Worm (Caenorhabditis elegans): ENCODE data around the gene zig-6.
A peak's percentile ranks its signal among the peaks of the same experiment; 100 is the strongest.

zig-6 gene

ce11 chrX:5165037-5165436 lies 23.8 kb downstream of the zig-6 start, which contains the start of gene mans-3 (continued):
- peak in 1 of 2 experiments; percentile 65 for TF ChIP-seq ztf-11 (tag; optimal IDR thresholded peaks at IDR 0.05)

- TF ChIP-seq nhr-47 (tag; optimal IDR thresholded peaks at IDR 0.05), result peak; percentile 52
- TF ChIP-seq nhr-71 (tag; optimal IDR thresholded peaks at IDR 0.05), result peak; percentile 54
- TF ChIP-seq fkh-8 (tag; optimal IDR thresholded peaks at IDR 0.05), result peak; percentile 48
- TF ChIP-seq Y116A8C.19 (tag; optimal IDR thresholded peaks at IDR 0.05; ENCODE audit: borderline replicate concordance), result no peak
Observed at ce11 chrX:5164054-5164453, 24.8 kb downstream of the zig-6 start.

ce11 chrX:5162755-5163154 lies 26.1 kb downstream of the zig-6 start, which contains the start of gene EGAP5.1:
TSS of gene EGAP5.1 (plus strand) at chrX:5163055.
- TF ChIP-seq unc-86 (tag; optimal IDR thresholded peaks at IDR 0.05) (no peak), tlp-1 (tag; optimal IDR thresholded peaks at IDR 0.05) (no peak), zag-1 (tag; optimal IDR thresholded peaks at IDR 0.05) (no peak), unc-130 (tag; optimal IDR thresholded peaks at IDR 0.05) (no peak), dsc-1 (tag; optimal IDR thresholded peaks at IDR 0.05) (no peak), unc-30 (tag; optimal IDR thresholded peaks at IDR 0.05) (no peak), unc-98 (GFP tag; IDR thresholded peaks at IDR 0.05) (no peak), snu-23 (GFP tag; optimal IDR thresholded peaks at IDR 0.05) (no peak), alr-1 (tag; optimal IDR thresholded peaks at IDR 0.05; ENCODE audit: borderline replicate concordance) (no peak), ceh-90 (tag; optimal IDR thresholded peaks at IDR 0.05) (no peak), nhr-19 (GFP tag; conservative IDR thresholded peaks at IDR 0.05) (no peak), pqm-1 (tag; optimal IDR thresholded peaks at IDR 0.05) (no peak), C04F5.9 (tag; optimal IDR thresholded peaks at IDR 0.05) (no peak), nhr-28 (tag; optimal IDR thresholded peaks at IDR 0.05) (no peak), hlh-4 (tag; optimal IDR thresholded peaks at IDR 0.05) (no peak), efl-1 (optimal IDR thresholded peaks at IDR 0.05) (no peak), efl-1 (GFP tag; optimal IDR thresholded peaks at IDR 0.05 in 1 of 2) (no peak), lin-39 (tag; optimal IDR thresholded peaks at IDR 0.05) (no peak), vab-15 (tag; optimal IDR thresholded peaks at IDR 0.05) (no peak)

- TF ChIP-seq elt-2 (tag; optimal IDR thresholded peaks at IDR 0.05) (peak; percentile 23), nhr-47 (tag; optimal IDR thresholded peaks at IDR 0.05) (no peak), efl-1 (optimal IDR thresholded peaks at IDR 0.05) (no peak), efl-1 (GFP tag; optimal IDR thresholded peaks at IDR 0.05 in 1 of 2) (peak in 1 of 2 experiments; percentile 12), elt-3 (tag; optimal IDR thresholded peaks at IDR 0.05) (peak in 1 of 6 experiments; percentile 33), nhr-85 (tag) (peak; percentile 64)
Observed at ce11 chrX:5159645-5160044, 29.2 kb downstream of the zig-6 start, which contains the start of gene C31H2.4. TSS of gene C31H2.4 (minus strand) at chrX:5159663.

- TF ChIP-seq rnt-1 (tag; optimal IDR thresholded peaks at IDR 0.05), result no peak
- no peak for TF ChIP-seq mep-1 (tag; optimal IDR thresholded peaks at IDR 0.05)
- TF ChIP-seq fkh-4 (tag; optimal IDR thresholded peaks at IDR 0.05; ENCODE audit: borderline replicate concordance), result no peak
- TF ChIP-seq ztf-11 (tag; optimal IDR thresholded peaks at IDR 0.05), result no peak
- no peak for TF ChIP-seq sup-37 (GFP tag; optimal IDR thresholded peaks at IDR 0.05)
- no peak for TF ChIP-seq nhr-19 (GFP tag; conservative IDR thresholded peaks at IDR 0.05)
- TF ChIP-seq unc-30 (tag; optimal IDR thresholded peaks at IDR 0.05), result no peak
- TF ChIP-seq lin-39 (tag; optimal IDR thresholded peaks at IDR 0.05), result no peak
- no peak for TF ChIP-seq nhr-47 (tag; optimal IDR thresholded peaks at IDR 0.05)
- TF ChIP-seq irx-1 (tag; optimal IDR thresholded peaks at IDR 0.05), result no peak
- no peak for TF ChIP-seq nhr-77 (tag; optimal IDR thresholded peaks at IDR 0.05)
- no peak for TF ChIP-seq ets-5 (GFP tag; IDR thresholded peaks at IDR 0.05)
Observed at ce11 chrX:5154278-5154677, 34.6 kb downstream of the zig-6 start, which contains the start of gene C31H2.3. TSS of gene C31H2.3 (minus strand) at chrX:5154378.

Data from whole organism, L1 larva.